Worm (Caenorhabditis elegans) whole organism, L4/young adult: Measurements from ENCODE around the gene cwp-5.

Experiments
- W03F9.2 ChIP-seq: fragments of 150-350 bp; optimal IDR thresholded peaks from 2 replicates; lab custom pipeline; 2014; ENCODE audit warnings: missing biosample characterization, missing genetic modification characterization
- dao-5 ChIP-seq: sonication (generic microtip); optimal IDR thresholded peaks from 2 replicates; lab custom pipeline; 2016; ENCODE audit warnings: missing genotype, missing genetic modification characterization, moderate library complexity, missing compliant biosample characterization
- him-1 ChIP-seq: sonication (generic microtip); optimal IDR thresholded peaks from 2 replicates; lab custom pipeline; 2016; ENCODE audit warnings: missing genotype, missing genetic modification reagents, missing genetic modification characterization, missing compliant biosample characterization

ce11 chrX:13154514-13154913, 35.2 kb downstream of the cwp-5 start:
- TF ChIP-seq him-1 (tag; lab: Kevin White, UChicago): no peak
- no peak for TF ChIP-seq dao-5 (tag; lab: Kevin White, UChicago)
- TF ChIP-seq W03F9.2: no peak
